Worm (Caenorhabditis elegans) whole organism, mixed stage, embryonic: ENCODE results near the gene W03B1.9.

Experiments
- M03D4.4 ChIP-seq: sonication (generic microtip); optimal IDR thresholded peaks from 2 replicates; lab custom pipeline; 2017; ENCODE audit warnings: mild to moderate bottlenecking, missing genetic modification characterization, missing compliant biosample characterization
- bed-3 ChIP-seq: fragments of 200-800 bp; sonication (Bioruptor generic); optimal IDR thresholded peaks from 3 replicates; lab custom pipeline; 2018; ENCODE audit warnings: mild to moderate bottlenecking, missing genetic modification characterization, moderate library complexity, missing compliant biosample characterization
- blmp-1 ChIP-seq: fragments of 150-350 bp; optimal IDR thresholded peaks from 2 replicates; lab custom pipeline; 2014; ENCODE audit warnings: missing biosample characterization, missing genetic modification characterization
- ceh-39 ChIP-seq: fragments of 150-350 bp; optimal IDR thresholded peaks from 2 replicates; lab custom pipeline; 2014; ENCODE audit warnings: missing biosample characterization, missing genetic modification characterization
- ceh-43 ChIP-seq: fragments of 200-800 bp; sonication (Bioruptor generic); optimal IDR thresholded peaks from 2 replicates; lab custom pipeline; 2018; ENCODE audit warnings: mild to moderate bottlenecking, missing genetic modification characterization, moderate library complexity, missing compliant biosample characterization
- ceh-83 ChIP-seq: fragments of 200-800 bp; sonication (Bioruptor generic); optimal IDR thresholded peaks from 2 replicates; lab custom pipeline; 2018; ENCODE audit warnings: mild to moderate bottlenecking, missing genetic modification characterization, missing compliant biosample characterization
- drap-1 ChIP-seq: fragments of 200-800 bp; sonication (Bioruptor generic); optimal IDR thresholded peaks from 3 replicates; lab custom pipeline; 2018; ENCODE audit warnings: mild to moderate bottlenecking, missing genetic modification characterization, missing compliant biosample characterization
- elt-1 ChIP-seq: sonication (generic microtip); optimal IDR thresholded peaks from 2 replicates; lab custom pipeline; 2017; ENCODE audit warnings: missing genetic modification characterization, mild to moderate bottlenecking, missing compliant biosample characterization, antibody characterized with exemption, moderate library complexity, borderline replicate concordance; ENCODE audit not compliant: insufficient read depth
- elt-3 ChIP-seq: fragments of 150-350 bp; optimal IDR thresholded peaks from 2 replicates; lab custom pipeline; 2014; ENCODE audit warnings: missing biosample characterization, missing genetic modification characterization
- flh-1 ChIP-seq: fragments of 200-800 bp; sonication (Bioruptor generic); optimal IDR thresholded peaks from 2 replicates; lab custom pipeline; 2018; ENCODE audit warnings: mild to moderate bottlenecking, missing genetic modification characterization, moderate library complexity, missing compliant biosample characterization
- ham-2 ChIP-seq: fragments of 200-800 bp; sonication (Bioruptor generic); optimal IDR thresholded peaks from 2 replicates; lab custom pipeline; 2018; ENCODE audit warnings: mild to moderate bottlenecking, missing genetic modification characterization, missing compliant biosample characterization
- hlh-1 ChIP-seq: fragments of 150-350 bp; optimal IDR thresholded peaks from 2 replicates; lab custom pipeline; 2014; ENCODE audit warnings: missing biosample characterization, missing genetic modification reagents, missing genetic modification characterization
- lin-32 ChIP-seq: fragments of 200-800 bp; sonication (Bioruptor generic); optimal IDR thresholded peaks from 2 replicates; lab custom pipeline; 2018; ENCODE audit warnings: mild to moderate bottlenecking, missing genetic modification characterization, missing compliant biosample characterization
- lsy-2 ChIP-seq: fragments of 150-350 bp; optimal IDR thresholded peaks from 2 replicates; lab custom pipeline; 2014; ENCODE audit warnings: missing biosample characterization, missing genetic modification characterization
- mab-5 ChIP-seq: fragments of 150-350 bp; optimal IDR thresholded peaks from 2 replicates; lab custom pipeline; 2014; ENCODE audit warnings: missing biosample characterization, missing genetic modification characterization
- mep-1 ChIP-seq: fragments of 150-350 bp; optimal IDR thresholded peaks from 2 replicates; lab custom pipeline; 2017; ENCODE audit warnings: missing biosample characterization, missing genetic modification reagents, missing genetic modification characterization, inconsistent platforms
- mls-2 ChIP-seq: sonication (generic microtip); optimal IDR thresholded peaks from 2 replicates; lab custom pipeline; 2016; ENCODE audit warnings: mild to moderate bottlenecking, missing genetic modification characterization, moderate library complexity, missing compliant biosample characterization
- nhr-2 ChIP-seq: fragments of 150-350 bp; optimal IDR thresholded peaks from 2 replicates; lab custom pipeline; 2014; ENCODE audit warnings: missing biosample characterization, missing genetic modification characterization
- nhr-28 ChIP-seq: fragments of 150-350 bp; optimal IDR thresholded peaks from 2 replicates; lab custom pipeline; 2014; ENCODE audit warnings: missing biosample characterization, missing genetic modification characterization
- nhr-76 ChIP-seq: sonication (generic microtip); optimal IDR thresholded peaks from 2 replicates; lab custom pipeline; 2017; ENCODE audit warnings: missing biosample characterization, missing genetic modification characterization
- pha-4 ChIP-seq: fragments of 150-350 bp; optimal IDR thresholded peaks from 2 replicates; lab custom pipeline; 2018; ENCODE audit warnings: missing biosample characterization, missing genetic modification reagents, missing genetic modification characterization
- sem-2 ChIP-seq: fragments of 200-800 bp; sonication (Bioruptor generic); optimal IDR thresholded peaks from 2 replicates; lab custom pipeline; 2018; ENCODE audit warnings: mild to moderate bottlenecking, missing genetic modification characterization, missing compliant biosample characterization
- snpc-4 ChIP-seq: fragments of 150-350 bp; optimal IDR thresholded peaks from 2 replicates; lab custom pipeline; 2014; ENCODE audit warnings: missing biosample characterization, missing genetic modification characterization
- sptf-1 ChIP-seq: sonication (generic microtip); optimal IDR thresholded peaks from 2 replicates; lab custom pipeline; 2017; ENCODE audit warnings: mild to moderate bottlenecking, missing genetic modification characterization, moderate library complexity, missing compliant biosample characterization
- tbx-8 ChIP-seq: fragments of 200-800 bp; sonication (Bioruptor generic); optimal IDR thresholded peaks from 2 replicates; lab custom pipeline; 2018; ENCODE audit warnings: mild to moderate bottlenecking, missing genetic modification characterization, moderate library complexity, missing compliant biosample characterization
- unc-120 ChIP-seq: sonication (generic microtip); optimal IDR thresholded peaks from 2 replicates; lab custom pipeline; 2017; ENCODE audit warnings: missing genetic modification characterization, missing compliant biosample characterization; ENCODE audit not compliant: poor library complexity, severe bottlenecking
- unc-39 ChIP-seq: fragments of 150-350 bp; optimal IDR thresholded peaks from 2 replicates; lab custom pipeline; 2014; ENCODE audit warnings: missing biosample characterization, missing genetic modification characterization
- unc-62 ChIP-seq: fragments of 150-350 bp; optimal IDR thresholded peaks from 2 replicates; lab custom pipeline; 2014; ENCODE audit warnings: missing biosample characterization, missing genetic modification reagents, missing genetic modification characterization
- ztf-11 ChIP-seq: fragments of 150-350 bp; optimal IDR thresholded peaks from 2 replicates; lab custom pipeline; 2014; ENCODE audit warnings: missing biosample characterization, missing genetic modification characterization

Gene W03B1.9

DNA sequence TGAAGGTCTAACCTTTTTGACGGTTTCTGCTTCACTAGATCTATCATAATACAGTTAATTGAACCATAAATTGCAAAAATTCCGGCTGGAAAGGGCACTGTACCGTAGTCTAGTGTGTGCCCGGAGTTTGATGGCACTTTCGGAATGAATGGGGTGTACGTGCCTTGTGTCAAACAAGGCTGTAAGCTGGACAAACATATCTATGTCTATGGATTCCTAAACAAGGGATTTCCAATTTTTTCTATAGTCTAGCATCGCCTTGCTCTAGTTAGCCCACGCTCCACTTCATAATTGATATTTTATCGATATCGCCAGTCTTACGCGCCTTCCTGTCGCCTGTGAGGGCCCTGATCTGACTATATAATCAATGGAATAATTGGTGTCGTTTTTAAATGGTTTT, 10.3 kb downstream of the W03B1.9 start, which contains the start of gene oac-52:
oac-52 (minus strand) TSS at position 101 of the 400 bp plus-strand sequence.
- TF ChIP-seq unc-39 (tag; lab: Kevin White, UChicago) = no peak
- no peak for TF ChIP-seq lsy-2 (tag; lab: Kevin White, UChicago)
- TF ChIP-seq elt-1 (tag; lab: Kevin White, UChicago) = no peak
- no peak for TF ChIP-seq sem-2 (GFP tag; lab: Kevin White, UChicago)
- TF ChIP-seq nhr-28 = no peak
- no peak for TF ChIP-seq M03D4.4
- TF ChIP-seq bed-3 (GFP tag; lab: Kevin White, UChicago) = no peak
- no peak for TF ChIP-seq nhr-2
- TF ChIP-seq ceh-39 (tag; lab: Kevin White, UChicago) = no peak
- no peak for TF ChIP-seq ham-2
- no peak for TF ChIP-seq mls-2 (tag; lab: Kevin White, UChicago)
- TF ChIP-seq drap-1 (GFP tag; lab: Kevin White, UChicago) = no peak
- no peak for TF ChIP-seq mep-1 (tag; lab: Kevin White, UChicago)
- TF ChIP-seq flh-1 (GFP tag; lab: Kevin White, UChicago) = no peak
- no peak for TF ChIP-seq mab-5 (tag; lab: Kevin White, UChicago)
- TF ChIP-seq, all 35 proteins: peak for 0

DNA sequence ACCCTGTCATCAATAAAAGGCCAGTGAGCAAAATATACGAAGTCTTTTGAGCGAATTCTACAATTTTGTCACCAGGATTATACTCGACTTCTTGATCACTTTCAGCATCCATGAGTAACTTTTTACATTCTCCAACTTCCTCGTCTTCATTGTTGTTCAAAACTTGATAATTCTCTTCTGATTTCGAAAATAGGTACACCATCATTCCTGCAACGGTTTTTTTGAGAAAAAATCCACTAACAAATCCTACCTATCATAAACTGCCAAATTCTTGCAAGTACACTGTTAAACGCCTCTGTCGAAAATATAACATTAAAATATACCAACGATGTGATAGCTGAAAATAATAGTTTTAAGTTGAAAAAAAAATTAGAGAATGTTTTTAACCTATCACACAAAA, 12.0 kb downstream of the W03B1.9 start:
- no peak for TF ChIP-seq elt-3
- no peak for TF ChIP-seq ham-2
- TF ChIP-seq M03D4.4 = no peak
- no peak for TF ChIP-seq flh-1 (GFP tag; lab: Kevin White, UChicago)
- TF ChIP-seq ceh-83 (GFP tag; lab: Kevin White, UChicago) = no peak
- TF ChIP-seq mep-1 (tag; lab: Kevin White, UChicago) = no peak
- TF ChIP-seq nhr-76 (tag; lab: Kevin White, UChicago) = no peak
- TF ChIP-seq unc-62 (GFP tag; lab: Kevin White, UChicago) = no peak
- no peak for TF ChIP-seq ztf-11 (tag; lab: Kevin White, UChicago)
- no peak for TF ChIP-seq hlh-1 (tag; lab: Kevin White, UChicago)
- TF ChIP-seq nhr-28 = no peak
- TF ChIP-seq pha-4 (tag; lab: Kevin White, UChicago) = no peak

DNA sequence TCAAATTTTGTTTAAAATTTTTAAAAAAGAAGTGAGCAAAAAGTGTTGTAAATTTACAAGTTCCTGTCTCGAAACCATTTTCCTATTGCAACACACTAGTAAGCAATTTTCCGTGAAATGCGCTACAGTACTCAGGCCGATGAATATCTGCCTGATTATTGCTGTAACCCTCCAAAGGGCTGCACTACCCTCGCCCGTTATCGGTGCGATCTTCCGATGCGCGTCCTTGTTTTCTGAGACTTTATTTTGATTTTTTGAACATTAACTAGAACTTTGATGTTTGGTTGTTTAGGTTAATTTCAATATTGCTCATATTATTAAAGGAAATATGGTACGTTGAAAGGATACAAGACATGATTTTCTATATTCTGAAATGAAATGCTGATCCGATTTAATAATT, 18.6 kb downstream of the W03B1.9 start:
- no peak for TF ChIP-seq tbx-8
- TF ChIP-seq elt-1 (tag; lab: Kevin White, UChicago) = peak; percentile 70

DNA sequence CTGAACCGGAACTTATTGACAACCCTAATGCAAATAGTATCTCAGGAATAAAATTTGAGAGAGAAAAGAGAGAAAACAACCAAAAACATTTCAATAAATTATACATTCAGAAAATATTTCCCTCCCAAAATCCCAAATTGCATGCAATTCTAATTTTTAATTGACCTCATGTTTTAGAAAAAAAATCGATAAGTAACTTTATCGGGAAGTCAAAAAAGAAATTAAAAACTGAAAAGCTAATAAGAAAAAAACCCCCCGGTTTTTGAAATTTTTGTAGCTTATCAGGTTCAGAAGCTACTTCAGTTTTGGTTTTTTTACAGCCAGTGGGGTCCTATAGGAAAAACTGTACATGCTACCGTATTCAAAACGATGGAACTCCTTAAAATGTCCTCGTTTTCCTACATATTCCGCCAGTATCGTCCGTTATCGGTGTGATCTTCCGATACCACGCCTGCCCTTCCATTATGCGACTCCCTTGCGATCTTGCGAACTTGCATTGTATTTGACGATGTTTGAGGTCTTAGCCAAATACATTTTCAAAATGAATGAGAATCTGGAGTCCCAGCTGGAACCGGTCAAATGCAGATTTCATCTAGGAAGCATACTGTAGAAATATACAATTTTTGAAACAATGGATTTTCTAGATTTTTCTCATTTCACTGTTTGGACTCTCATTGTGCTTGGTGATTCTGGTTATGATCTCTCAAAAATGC, 20.5 kb downstream of the W03B1.9 start, which contains the start of the genes W03B1.3 and oac-51:
W03B1.3 (minus strand) TSS at position 101 of the 713 bp plus-strand sequence.
oac-51 (plus strand) TSS at position 663 of the 713 bp plus-strand sequence.
- TF ChIP-seq elt-1 (tag; lab: Kevin White, UChicago) (peak; percentile 51), sptf-1 (no peak), ztf-11 (tag; lab: Kevin White, UChicago) (no peak), nhr-76 (tag; lab: Kevin White, UChicago) (no peak), ceh-39 (tag; lab: Kevin White, UChicago) (no peak), pha-4 (tag; lab: Kevin White, UChicago) (no peak)

DNA sequence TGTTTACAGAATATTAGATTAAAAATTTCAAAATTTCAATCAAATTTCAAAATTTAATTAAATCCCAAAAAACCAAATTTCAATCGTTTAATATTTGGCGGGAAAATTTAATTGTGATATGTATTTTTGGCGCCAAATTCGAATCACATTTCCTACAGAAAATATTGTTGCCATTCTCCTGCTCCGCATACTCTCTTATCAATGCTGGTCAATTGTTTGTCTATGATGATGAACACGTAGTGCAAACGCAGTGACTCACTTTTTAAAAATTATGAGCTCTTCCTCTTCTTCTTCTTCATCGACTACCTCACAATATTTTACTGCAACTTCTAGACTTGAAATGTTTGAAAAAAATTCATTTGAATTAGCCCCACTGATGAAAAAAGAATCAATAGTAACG, 30.3 kb downstream of the W03B1.9 start, which contains the start of gene trpl-2:
trpl-2 (plus strand) TSS at position 210 of the 400 bp plus-strand sequence.
- no peak for TF ChIP-seq mep-1 (tag; lab: Kevin White, UChicago)
- no peak for TF ChIP-seq snpc-4 (tag; lab: Kevin White, UChicago)
- no peak for TF ChIP-seq nhr-76 (tag; lab: Kevin White, UChicago)
- no peak for TF ChIP-seq ztf-11 (tag; lab: Kevin White, UChicago)
- TF ChIP-seq bed-3 (GFP tag; lab: Kevin White, UChicago) = no peak
- TF ChIP-seq ham-2 = no peak
- no peak for TF ChIP-seq ceh-43
- no peak for TF ChIP-seq ceh-83 (GFP tag; lab: Kevin White, UChicago)
- TF ChIP-seq lin-32 = no peak
- TF ChIP-seq elt-3 = no peak
- TF ChIP-seq unc-39 (tag; lab: Kevin White, UChicago) = no peak
- TF ChIP-seq sptf-1 = no peak

DNA sequence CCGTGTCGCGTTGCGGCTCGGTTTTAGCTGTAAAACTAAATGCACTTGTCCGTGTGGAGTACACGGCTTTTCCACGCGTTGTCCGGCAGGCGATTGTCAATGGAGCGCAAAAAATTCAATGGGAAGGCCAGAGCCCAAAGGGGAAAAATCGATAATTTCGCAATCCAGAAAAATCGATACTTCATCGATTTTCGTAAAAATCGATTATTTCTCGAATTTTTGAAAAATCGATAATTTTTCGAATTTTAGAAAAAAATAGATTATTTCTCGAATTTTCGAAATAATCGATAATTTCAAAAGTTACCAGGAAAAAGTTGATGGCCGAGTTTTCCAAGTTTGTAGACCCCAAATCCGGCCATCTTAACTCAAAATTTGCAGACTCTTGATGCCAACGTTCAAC, 37.3 kb downstream of the W03B1.9 start:
- no peak for TF ChIP-seq ham-2
- no peak for TF ChIP-seq unc-120 (tag; lab: Kevin White, UChicago)
- no peak for TF ChIP-seq hlh-1 (tag; lab: Kevin White, UChicago)
- no peak for TF ChIP-seq bed-3 (GFP tag; lab: Kevin White, UChicago)
- no peak for TF ChIP-seq mls-2 (tag; lab: Kevin White, UChicago)
- TF ChIP-seq ceh-43 = no peak
- no peak for TF ChIP-seq unc-39 (tag; lab: Kevin White, UChicago)
- no peak for TF ChIP-seq elt-1 (tag; lab: Kevin White, UChicago)
- TF ChIP-seq elt-3 = no peak
- no peak for TF ChIP-seq mab-5 (tag; lab: Kevin White, UChicago)
- TF ChIP-seq unc-62 (GFP tag; lab: Kevin White, UChicago) = no peak
- TF ChIP-seq blmp-1 (tag; lab: Kevin White, UChicago) = no peak
